Worm (Caenorhabditis elegans): Measurements from ENCODE around the gene srh-293.

srh-293 gene

DNA sequence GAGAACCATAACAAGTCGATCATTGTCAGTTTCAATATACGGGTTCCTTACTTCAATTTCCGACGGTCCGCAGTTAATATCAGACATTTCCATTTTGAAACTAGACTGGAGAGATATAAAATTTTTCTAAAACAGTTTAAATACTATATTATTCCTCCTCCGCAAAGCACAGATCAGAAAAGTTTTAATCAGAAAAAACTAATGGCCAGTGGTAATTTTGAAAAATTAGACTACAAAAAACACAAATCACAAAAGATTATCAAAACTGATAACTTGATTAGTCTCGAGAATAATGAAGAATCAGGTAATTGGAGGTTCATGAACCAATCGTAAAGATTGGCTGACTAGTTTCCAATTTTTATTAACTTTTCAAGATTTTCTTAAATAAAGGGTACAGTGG is 20.0 kb downstream of the srh-293 start, which contains the start of gene T06C12.9:
TSS of gene T06C12.9 (minus strand) at position 101 of the 400 bp plus-strand sequence.
- TF ChIP-seq nhr-85 (tag) (peak; percentile 20), ceh-8 (GFP tag; optimal IDR thresholded peaks at IDR 0.05) (no peak), nhr-84 (tag; optimal IDR thresholded peaks at IDR 0.05) (no peak), mdl-1 (tag; optimal IDR thresholded peaks at IDR 0.05) (no peak), zip-4 (GFP tag; optimal IDR thresholded peaks at IDR 0.05) (no peak)

DNA sequence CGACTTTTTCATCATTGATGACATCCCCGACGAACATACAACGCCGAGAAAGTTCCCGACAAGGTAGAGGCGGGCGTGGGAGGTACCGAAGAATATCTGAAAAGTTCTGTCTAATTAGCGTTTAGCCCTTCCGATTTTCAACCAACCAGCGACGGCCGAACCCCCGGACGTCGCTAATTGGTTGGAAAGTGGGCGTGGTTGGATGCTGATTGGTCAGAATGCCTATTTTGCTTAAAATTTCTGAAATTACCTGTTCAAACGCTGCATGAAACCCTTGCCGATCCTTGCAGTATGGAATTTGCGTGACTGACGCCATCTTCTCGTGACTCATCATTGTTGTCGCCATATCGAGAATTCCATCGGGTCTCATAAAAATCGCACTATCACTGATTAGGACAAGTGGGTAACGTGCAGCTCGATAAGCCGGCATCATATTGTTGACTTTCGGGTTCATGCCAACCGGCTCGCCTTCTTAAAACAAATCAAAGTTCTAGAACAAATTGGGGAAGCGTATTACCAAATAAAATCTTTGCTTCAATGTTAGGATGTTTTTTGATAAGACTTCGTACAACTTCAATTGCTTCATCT is 21.9 kb downstream of the srh-293 start:
- no peak for TF ChIP-seq dpl-1 (GFP tag; optimal IDR thresholded peaks at IDR 0.05)
- TF ChIP-seq nhr-20 (tag; optimal IDR thresholded peaks at IDR 0.05) = peak; percentile 24
- no peak for TF ChIP-seq C34B4.2 (tag; optimal IDR thresholded peaks at IDR 0.05)
- peak in 1 of 2 experiments; percentile 25 for TF ChIP-seq lin-35 (GFP tag; optimal IDR thresholded peaks at IDR 0.05)
- TF ChIP-seq nhr-90 (tag; optimal IDR thresholded peaks at IDR 0.05; ENCODE audit: poor library complexity) = peak; percentile 18
- TF ChIP-seq elt-2 (tag; optimal IDR thresholded peaks at IDR 0.05) = peak; percentile 87
- TF ChIP-seq tlp-1 (tag; optimal IDR thresholded peaks at IDR 0.05) = peak; percentile 19
- no peak for TF ChIP-seq unc-98 (GFP tag; IDR thresholded peaks at IDR 0.05)
- no peak for TF ChIP-seq lir-3 (tag; optimal IDR thresholded peaks at IDR 0.05; ENCODE audit: poor library complexity)

DNA sequence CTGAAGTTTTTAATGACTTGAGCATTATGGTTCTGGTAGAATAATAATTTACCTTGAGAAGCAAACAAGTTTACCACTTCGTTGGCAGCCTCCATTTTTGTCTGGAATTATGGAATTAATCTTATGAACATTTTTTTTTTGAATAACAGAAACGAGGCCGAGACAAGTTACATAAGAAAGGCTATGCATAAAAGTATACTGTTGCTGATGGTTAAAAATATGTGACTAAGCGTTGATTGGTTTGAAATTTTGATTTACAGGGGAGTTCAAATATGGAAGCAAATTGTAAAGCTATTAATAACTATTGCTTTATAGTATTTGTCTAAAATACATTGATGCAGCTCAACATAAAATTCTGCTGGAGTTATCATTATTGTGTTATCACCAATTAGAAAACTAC is 22.8 kb downstream of the srh-293 start, which contains the start of gene cgt-1:
TSS of gene cgt-1 (minus strand) at position 101 of the 400 bp plus-strand sequence.
- TF ChIP-seq snu-23 (GFP tag; optimal IDR thresholded peaks at IDR 0.05) (no peak), nhr-76 (tag; optimal IDR thresholded peaks at IDR 0.05) (no peak), xbp-1 (tag; optimal IDR thresholded peaks at IDR 0.05) (no peak), elt-2 (tag; optimal IDR thresholded peaks at IDR 0.05) (peak; percentile 24)

DNA sequence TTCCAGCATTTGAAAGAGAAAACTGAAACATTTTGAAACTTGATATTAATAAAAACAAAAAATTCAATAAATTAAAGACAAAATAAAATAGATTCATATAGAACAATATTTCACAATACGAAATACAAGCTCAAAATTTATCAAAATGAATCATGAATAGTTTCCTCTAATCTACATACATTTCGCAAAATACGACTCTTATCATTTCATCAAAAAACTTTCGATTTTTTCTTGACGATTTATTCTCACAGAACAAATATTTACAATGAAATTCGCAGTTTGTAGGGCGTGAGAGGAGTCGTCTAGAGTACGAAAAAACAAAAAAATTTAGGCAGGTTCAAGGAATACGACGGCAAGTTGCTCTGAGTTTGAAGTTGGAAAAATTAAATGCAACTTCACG is 24.2 kb downstream of the srh-293 start:
- TF ChIP-seq swsn-7 (tag; optimal IDR thresholded peaks at IDR 0.05) = no peak
- TF ChIP-seq elt-2 (tag; optimal IDR thresholded peaks at IDR 0.05) = peak; percentile 57

DNA sequence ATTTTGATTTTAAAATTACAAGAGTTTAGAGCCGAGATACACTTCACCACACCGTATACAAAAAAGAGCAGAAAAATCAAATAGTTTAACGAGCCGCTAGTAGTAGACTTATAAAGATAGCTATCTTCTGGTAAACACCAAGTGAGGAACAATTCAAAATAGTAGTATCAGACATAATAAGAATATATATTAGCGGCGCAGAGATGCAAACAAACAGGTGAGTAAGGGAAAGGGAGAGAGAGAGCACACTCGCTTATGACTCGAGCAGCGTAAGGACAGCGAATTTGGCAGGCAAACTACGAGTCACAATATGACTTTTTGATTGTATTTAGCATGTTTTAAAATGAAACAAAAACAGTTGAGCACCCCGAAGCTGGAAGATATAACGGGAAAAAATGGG is 25.3 kb downstream of the srh-293 start:
- TF ChIP-seq lin-35 (GFP tag; optimal IDR thresholded peaks at IDR 0.05) (peak in 1 of 2 experiments; percentile 27), nhr-90 (tag; optimal IDR thresholded peaks at IDR 0.05; ENCODE audit: poor library complexity) (no peak), elt-2 (tag; optimal IDR thresholded peaks at IDR 0.05) (peak; percentile 57), lin-14 (GFP tag; optimal IDR thresholded peaks at IDR 0.05) (peak; percentile 23), fkh-8 (tag; optimal IDR thresholded peaks at IDR 0.05) (peak; percentile 10)

DNA sequence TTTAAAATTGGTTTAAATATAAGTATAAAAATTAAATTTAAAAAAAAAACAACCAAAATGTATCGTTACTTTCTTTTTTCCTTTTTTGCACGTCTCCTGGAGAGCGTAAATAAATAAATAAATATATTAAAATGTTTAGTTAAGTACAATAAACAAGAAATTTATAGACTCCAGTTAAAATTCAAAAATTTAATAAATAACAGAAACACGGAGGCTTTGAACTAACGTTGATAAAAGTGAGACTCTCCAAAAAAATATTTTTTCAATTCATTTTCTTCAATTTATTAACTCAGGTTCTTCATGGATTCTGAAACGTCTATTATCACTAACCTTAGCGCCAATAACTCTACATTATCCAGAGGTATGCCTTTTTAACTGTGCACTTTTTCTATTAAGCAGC is 25.8 kb downstream of the srh-293 start, which contains the start of gene T06C12.12:
TSS of gene T06C12.12 (plus strand) at position 301 of the 400 bp plus-strand sequence.
- TF ChIP-seq rnt-1 (tag; optimal IDR thresholded peaks at IDR 0.05) = no peak
- no peak for TF ChIP-seq ceh-8 (GFP tag; optimal IDR thresholded peaks at IDR 0.05)
- TF ChIP-seq nhr-84 (tag; optimal IDR thresholded peaks at IDR 0.05) = no peak
- TF ChIP-seq nhr-237 (tag; optimal IDR thresholded peaks at IDR 0.05) = no peak
- no peak for TF ChIP-seq hlh-4 (tag; optimal IDR thresholded peaks at IDR 0.05)
- no peak for TF ChIP-seq alr-1 (tag; optimal IDR thresholded peaks at IDR 0.05; ENCODE audit: borderline replicate concordance)
- no peak for TF ChIP-seq nhr-47 (tag; optimal IDR thresholded peaks at IDR 0.05)
- TF ChIP-seq mdl-1 (tag; optimal IDR thresholded peaks at IDR 0.05) = no peak
- TF ChIP-seq ama-1 (optimal IDR thresholded peaks at IDR 0.05) = no peak
- TF ChIP-seq fos-1 (tag; optimal IDR thresholded peaks at IDR 0.05) = no peak
- no peak for TF ChIP-seq ceh-88 (GFP tag; IDR thresholded peaks at IDR 0.05)
- TF ChIP-seq unc-130 (tag; optimal IDR thresholded peaks at IDR 0.05) = no peak

DNA sequence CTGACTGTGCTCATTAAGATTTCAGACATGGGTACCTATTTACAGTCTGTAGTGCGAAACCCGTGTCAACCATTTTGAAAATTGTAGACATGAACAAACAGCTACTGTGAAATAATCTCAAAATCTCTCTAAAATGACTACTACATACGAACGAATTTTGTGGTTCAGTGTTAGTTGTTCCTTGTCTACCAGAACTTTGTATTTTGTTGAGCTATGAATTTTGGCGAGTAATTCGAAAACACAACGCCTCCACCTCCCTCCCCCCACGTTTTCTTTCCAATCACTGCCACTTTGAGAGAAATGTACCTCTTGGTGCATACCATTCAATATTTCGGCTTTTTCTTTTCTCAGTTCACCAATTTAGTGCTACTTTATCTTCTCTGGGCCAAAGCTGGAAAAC is 26.8 kb downstream of the srh-293 start, which contains the start of gene T06C12.11:
TSS of gene T06C12.11 (plus strand) at position 301 of the 400 bp plus-strand sequence.
- no peak for TF ChIP-seq nhr-90 (tag; optimal IDR thresholded peaks at IDR 0.05; ENCODE audit: poor library complexity)
- TF ChIP-seq unc-98 (GFP tag; IDR thresholded peaks at IDR 0.05) = no peak
- no peak for TF ChIP-seq lin-35 (GFP tag; optimal IDR thresholded peaks at IDR 0.05)
- no peak for TF ChIP-seq C04F5.9 (tag; optimal IDR thresholded peaks at IDR 0.05)
- TF ChIP-seq nhr-47 (tag; optimal IDR thresholded peaks at IDR 0.05) = no peak
- TF ChIP-seq fkh-8 (tag; optimal IDR thresholded peaks at IDR 0.05) = no peak
- no peak for TF ChIP-seq C16A3.4 (tag; optimal IDR thresholded peaks at IDR 0.05)
- no peak for TF ChIP-seq F16B12.6 (tag; optimal IDR thresholded peaks at IDR 0.05)
- TF ChIP-seq ceh-88 (GFP tag; IDR thresholded peaks at IDR 0.05) = no peak
- no peak for TF ChIP-seq ceh-82 (tag; optimal IDR thresholded peaks at IDR 0.05)
- no peak for TF ChIP-seq ceh-90 (tag; optimal IDR thresholded peaks at IDR 0.05)
- TF ChIP-seq hlh-4 (tag; optimal IDR thresholded peaks at IDR 0.05) = no peak
- no peak for TF ChIP-seq lin-39 (tag; optimal IDR thresholded peaks at IDR 0.05)
- TF ChIP-seq fkh-10 (GFP tag; optimal IDR thresholded peaks at IDR 0.05) = no peak
- no peak for TF ChIP-seq Y116A8C.19 (tag; optimal IDR thresholded peaks at IDR 0.05; ENCODE audit: borderline replicate concordance)
- TF ChIP-seq fkh-4 (tag; optimal IDR thresholded peaks at IDR 0.05; ENCODE audit: borderline replicate concordance) = no peak
- TF ChIP-seq grh-1 (GFP tag; IDR thresholded peaks at IDR 0.05) = no peak
- TF ChIP-seq swsn-7 (tag; optimal IDR thresholded peaks at IDR 0.05) = no peak
